Fruit fly (Drosophila melanogaster) whole organism, embryonic: ENCODE data around the gene CG43321.

Source experiments
- Aef1 ChIP-seq: fragments of 200-800 bp; sonication (Bioruptor generic); IDR thresholded peaks from 3 replicates; pipeline ENCODE4 v1.3.6; 2022; ENCODE audit warnings: missing biosample characterization, missing genetic modification characterization
- Atf3 ChIP-seq: fragments of 200-800 bp; sonication (Bioruptor generic); optimal IDR thresholded peaks from 3 replicates; lab custom pipeline; 2016; ENCODE audit warnings: missing biosample characterization, missing genetic modification characterization
- BtbVII ChIP-seq: fragments of 200-800 bp; sonication (Bioruptor generic); optimal IDR thresholded peaks from 3 replicates; lab custom pipeline; 2017; ENCODE audit warnings: missing biosample characterization, mild to moderate bottlenecking, missing genetic modification characterization
- CG1024 ChIP-seq: fragments of 200-800 bp; sonication (Bioruptor generic); IDR thresholded peaks from 2 replicates; pipeline ENCODE4 v1.3.6; 2022; ENCODE audit warnings: missing biosample characterization, missing genetic modification characterization
- CG10274 ChIP-seq: fragments of 200-800 bp; sonication (Bioruptor generic); optimal IDR thresholded peaks from 3 replicates; lab custom pipeline; 2017; ENCODE audit warnings: missing biosample characterization, mild to moderate bottlenecking, missing genetic modification characterization
- CG10565 ChIP-seq: fragments of 200-800 bp; sonication (Bioruptor generic); optimal IDR thresholded peaks from 3 replicates; lab custom pipeline; 2016; ENCODE audit warnings: missing biosample characterization, mild to moderate bottlenecking, missing genetic modification characterization
- CG12104 ChIP-seq: fragments of 200-800 bp; sonication (Bioruptor generic); optimal IDR thresholded peaks from 3 replicates; lab custom pipeline; 2016; ENCODE audit warnings: missing biosample characterization, missing genetic modification characterization
- CG13624 ChIP-seq: fragments of 200-800 bp; sonication (Bioruptor generic); optimal IDR thresholded peaks from 2 replicates; lab custom pipeline; 2016; ENCODE audit warnings: missing biosample characterization, missing genetic modification characterization
- CG15479 ChIP-seq: fragments of 200-800 bp; sonication (Bioruptor generic); optimal IDR thresholded peaks from 3 replicates; lab custom pipeline; 2019; ENCODE audit warnings: missing biosample characterization, mild to moderate bottlenecking, missing genetic modification characterization, moderate library complexity
- CG15696 ChIP-seq: fragments of 200-800 bp; sonication (Bioruptor generic); optimal IDR thresholded peaks from 2 replicates; lab custom pipeline; 2019; ENCODE audit warnings: missing biosample characterization, mild to moderate bottlenecking, missing genetic modification characterization, moderate library complexity
- CG1647 ChIP-seq: fragments of 200-800 bp; sonication (Bioruptor generic); optimal IDR thresholded peaks from 3 replicates; lab custom pipeline; 2016; ENCODE audit warnings: missing biosample characterization, missing genetic modification characterization
- CG17568 ChIP-seq: fragments of 200-800 bp; sonication (Bioruptor generic); optimal IDR thresholded peaks from 2 replicates; lab custom pipeline; 2018; ENCODE audit warnings: missing biosample characterization, mild to moderate bottlenecking, missing genetic modification characterization, moderate library complexity
- CG2199 ChIP-seq: fragments of 200-800 bp; sonication (Bioruptor generic); IDR thresholded peaks from 3 replicates; pipeline ENCODE4 v1.3.6; 2022; ENCODE audit warnings: missing biosample characterization, missing genetic modification characterization
- CG2712 ChIP-seq: fragments of 200-800 bp; optimal IDR thresholded peaks from 3 replicates; lab custom pipeline; 2019; ENCODE audit warnings: missing biosample characterization, mild to moderate bottlenecking, missing genetic modification characterization, moderate library complexity
- CG3281 ChIP-seq: fragments of 200-800 bp; sonication (Bioruptor generic); optimal IDR thresholded peaks from 3 replicates; lab custom pipeline; 2017; ENCODE audit warnings: missing biosample characterization, mild to moderate bottlenecking, missing genetic modification characterization
- CG33213 ChIP-seq: fragments of 200-800 bp; sonication (Bioruptor generic); optimal IDR thresholded peaks from 3 replicates; lab custom pipeline; 2016; ENCODE audit warnings: missing biosample characterization, missing genetic modification characterization
- CG6254 ChIP-seq: fragments of 200-800 bp; sonication (Bioruptor generic); optimal IDR thresholded peaks from 3 replicates; lab custom pipeline; 2017; ENCODE audit warnings: mild to moderate bottlenecking, missing biosample characterization, missing genetic modification reagents, missing genetic modification characterization
- CG7928 ChIP-seq: fragments of 200-800 bp; sonication (Bioruptor generic); optimal IDR thresholded peaks from 2 replicates; lab custom pipeline; 2017; ENCODE audit warnings: missing biosample characterization, mild to moderate bottlenecking, missing genetic modification characterization
- CG8388 ChIP-seq: fragments of 200-800 bp; sonication (Bioruptor generic); optimal IDR thresholded peaks from 2 replicates; lab custom pipeline; 2019; ENCODE audit warnings: missing biosample characterization, mild to moderate bottlenecking, missing genetic modification characterization, moderate library complexity
- Dek ChIP-seq: fragments of 200-800 bp; sonication (Bioruptor generic); optimal IDR thresholded peaks from 3 replicates; lab custom pipeline; 2019; ENCODE audit warnings: missing biosample characterization, mild to moderate bottlenecking, missing genetic modification characterization, moderate library complexity
- H2.0 ChIP-seq: fragments of 200-800 bp; sonication (Bioruptor generic); IDR thresholded peaks from 2 replicates; pipeline ENCODE4 v1.3.6; 2022; ENCODE audit warnings: missing biosample characterization, missing genetic modification characterization
- Hr78 ChIP-seq, 2 experiments: fragments of 200-800 bp in 1 of 2; fragments of >200 bp in 1 of 2; sonication (Bioruptor generic) in 1 of 2; optimal IDR thresholded peaks; 2 replicates each; lab custom pipeline; 2017 to 2019; ENCODE audit warnings: missing biosample characterization in 2 of 2, missing genetic modification characterization in 2 of 2, mild to moderate bottlenecking in 1 of 2, moderate library complexity in 1 of 2
- Neu2 ChIP-seq: fragments of 200-800 bp; sonication (Bioruptor generic); optimal IDR thresholded peaks from 3 replicates; lab custom pipeline; 2016; ENCODE audit warnings: missing biosample characterization, missing genetic modification characterization, borderline replicate concordance
- Scr ChIP-seq: fragments of 200-800 bp; sonication (Bioruptor generic); IDR thresholded peaks from 2 replicates; pipeline ENCODE4 v1.3.6; 2022; ENCODE audit warnings: missing biosample characterization, missing genetic modification characterization; ENCODE audit not compliant: partially characterized antibody
- Sry-β ChIP-seq: fragments of 200-800 bp; sonication (Bioruptor generic); optimal IDR thresholded peaks from 2 replicates; lab custom pipeline; 2018; ENCODE audit warnings: missing biosample characterization, mild to moderate bottlenecking, missing genetic modification characterization, moderate library complexity
- Sry-δ ChIP-seq: fragments of 200-800 bp; sonication (Bioruptor generic); optimal IDR thresholded peaks from 2 replicates; lab custom pipeline; 2016; ENCODE audit warnings: missing biosample characterization, missing genetic modification characterization
- ap ChIP-seq: fragments of 200-800 bp; sonication (Bioruptor generic); IDR thresholded peaks from 2 replicates; pipeline ENCODE4 v1.3.6; 2022; ENCODE audit warnings: missing biosample characterization, missing genetic modification characterization
- crol ChIP-seq: fragments of 200-800 bp; sonication (Bioruptor generic); IDR thresholded peaks from 2 replicates; pipeline ENCODE4 v1.3.6; 2022; ENCODE audit warnings: missing biosample characterization, missing genetic modification characterization
- disco-r ChIP-seq: fragments of 200-800 bp; sonication (Bioruptor generic); optimal IDR thresholded peaks from 2 replicates; lab custom pipeline; 2016; ENCODE audit warnings: missing biosample characterization, missing genetic modification characterization
- eve ChIP-seq, 2 experiments: fragments of >200 bp; optimal IDR thresholded peaks; 2 replicates each; lab custom pipeline; 2017; ENCODE audit warnings: missing biosample characterization in 2 of 2, missing genetic modification characterization in 2 of 2
- ewg ChIP-seq: fragments of 200-800 bp; sonication (Bioruptor generic); optimal IDR thresholded peaks from 3 replicates; lab custom pipeline; 2017; ENCODE audit warnings: mild to moderate bottlenecking, missing biosample characterization, missing genetic modification reagents, missing genetic modification characterization
- exex ChIP-seq: fragments of 200-800 bp; sonication (Bioruptor generic); optimal IDR thresholded peaks from 4 replicates; lab custom pipeline; 2018; ENCODE audit warnings: missing biosample characterization, mild to moderate bottlenecking, missing genetic modification characterization, moderate library complexity
- fd3F ChIP-seq: fragments of 200-800 bp; sonication (Bioruptor generic); optimal IDR thresholded peaks from 2 replicates; lab custom pipeline; 2018; ENCODE audit warnings: missing biosample characterization, mild to moderate bottlenecking, missing genetic modification characterization, moderate library complexity
- gro ChIP-seq: fragments of 200-800 bp; sonication (Bioruptor generic); optimal IDR thresholded peaks from 2 replicates; lab custom pipeline; 2016; ENCODE audit warnings: missing biosample characterization, missing genetic modification characterization
- hbn ChIP-seq: fragments of 200-800 bp; sonication (Bioruptor generic); IDR thresholded peaks from 2 replicates; pipeline ENCODE4 v1.3.6; 2022; ENCODE audit warnings: missing biosample characterization, missing genetic modification characterization; ENCODE audit not compliant: partially characterized antibody
- klu ChIP-seq: fragments of 200-800 bp; sonication (Bioruptor generic); IDR thresholded peaks from 2 replicates; pipeline ENCODE4 v1.3.6; 2022; ENCODE audit warnings: missing biosample characterization, missing genetic modification characterization
- lbe ChIP-seq: fragments of 200-800 bp; sonication (Bioruptor generic); optimal IDR thresholded peaks from 2 replicates; lab custom pipeline; 2016; ENCODE audit warnings: missing biosample characterization, mild to moderate bottlenecking, missing genetic modification characterization
- lilli ChIP-seq: fragments of 200-800 bp; sonication (Bioruptor generic); optimal IDR thresholded peaks from 3 replicates; lab custom pipeline; 2016; ENCODE audit warnings: missing biosample characterization, missing genetic modification characterization
- mirr ChIP-seq: fragments of 200-800 bp; sonication (Bioruptor generic); optimal IDR thresholded peaks from 3 replicates; lab custom pipeline; 2018; ENCODE audit warnings: missing biosample characterization, mild to moderate bottlenecking, missing genetic modification characterization
- pan ChIP-seq, 4 experiments: fragments of >200 bp in 3 of 4; fragments of 200-800 bp in 1 of 4; sonication (Bioruptor generic) in 1 of 4; optimal IDR thresholded peaks in 3 of 4; IDR thresholded peaks in 1 of 4; 2 replicates each; pipeline versions ENCODE4 v1.3.6 to Lab custom; 2017 to 2022; ENCODE audit warnings: missing biosample characterization in 2 of 4, missing genetic modification characterization in 2 of 4, mixed read lengths in 1 of 4
- prd ChIP-seq, 3 experiments: fragments of >200 bp in 2 of 3; fragments of 200-800 bp in 1 of 3; sonication (Bioruptor generic) in 1 of 3; optimal IDR thresholded peaks in 2 of 3; IDR thresholded peaks in 1 of 3; 2 replicates in 2 of 3; 3 replicates in 1 of 3; pipeline versions ENCODE4 v1.3.6 to Lab custom; 2017 to 2022; ENCODE audit warnings: missing biosample characterization in 1 of 3, missing genetic modification characterization in 1 of 3
- pum ChIP-seq: fragments of 200-800 bp; sonication (Bioruptor generic); optimal IDR thresholded peaks from 2 replicates; lab custom pipeline; 2016; ENCODE audit warnings: missing biosample characterization, missing genetic modification characterization
- repo ChIP-seq: fragments of 200-800 bp; sonication (Bioruptor generic); optimal IDR thresholded peaks from 2 replicates; lab custom pipeline; 2016; ENCODE audit warnings: missing biosample characterization, missing genetic modification characterization
- seq ChIP-seq: fragments of 200-800 bp; sonication (Bioruptor generic); IDR thresholded peaks from 2 replicates; pipeline ENCODE4 v1.3.6; 2022; ENCODE audit warnings: missing biosample characterization, missing genetic modification characterization
- so ChIP-seq: fragments of 200-800 bp; sonication (Bioruptor generic); IDR thresholded peaks from 3 replicates; pipeline ENCODE4 v1.3.6; 2022; ENCODE audit warnings: missing biosample characterization, missing genetic modification characterization
- toy ChIP-seq: fragments of 200-800 bp; sonication (Bioruptor generic); IDR thresholded peaks from 2 replicates; pipeline ENCODE4 v1.3.6; 2022; ENCODE audit warnings: missing biosample characterization, missing genetic modification characterization
- trh ChIP-seq: fragments of 200-800 bp; sonication (Bioruptor generic); optimal IDR thresholded peaks from 2 replicates; lab custom pipeline; 2016; ENCODE audit warnings: missing biosample characterization, missing genetic modification characterization
- wdn ChIP-seq: fragments of 200-800 bp; sonication (Bioruptor generic); IDR thresholded peaks from 2 replicates; pipeline ENCODE4 v1.3.6; 2022; ENCODE audit warnings: missing biosample characterization, missing genetic modification characterization

Gene CG43321

dm6 chr2L:7023614-7024259 lies 11.7 kb downstream of the CG43321 start, which contains the start of gene Gart (continued):
- TF ChIP-seq toy (GFP tag; lab: Robert Waterston, UW) (no peak), CG7928 (GFP tag; lab: Kevin White, UChicago) (peak; percentile 13), seq (GFP tag; lab: Robert Waterston, UW) (peak; percentile 53; the same call in 1 of the 2 replicates), CG15479 (GFP tag; lab: Kevin White, UChicago) (peak; percentile 20), Neu2 (no peak), CG2199 (no peak), CG2712 (tag; lab: Kevin White, UChicago) (no peak), ap (GFP tag; lab: Robert Waterston, UW) (no peak), Aef1 (peak; percentile 62; the same call in 2 of the 3 replicates), lbe (peak; percentile 74), CG6254 (GFP tag; lab: Kevin White, UChicago) (no peak), BtbVII (GFP tag; lab: Kevin White, UChicago) (peak; percentile 14), lilli (peak; percentile 83), CG1647 (GFP tag; lab: Kevin White, UChicago) (peak; percentile 54), Sry-β (GFP tag; lab: Kevin White, UChicago) (no peak), trh (GFP tag; lab: Kevin White, UChicago) (peak; percentile 11), CG15696 (tag; lab: Kevin White, UChicago) (no peak), Scr (GFP tag; lab: Robert Waterston, UW) (no peak), repo (peak; percentile 53), disco-r (peak; percentile 52), Hr78 (GFP tag; optimal IDR thresholded peaks at IDR 0.05; lab: Kevin White, UChicago) (peak in 1 of 2 experiments; percentile 59), CG3281 (peak; percentile 41), CG1024 (GFP tag; lab: Robert Waterston, UW) (peak; percentile 70), wdn (GFP tag; lab: Robert Waterston, UW) (peak; percentile 46; the same call in 1 of the 2 replicates), H2.0 (GFP tag; lab: Robert Waterston, UW) (peak; percentile 67), Atf3 (GFP tag; lab: Kevin White, UChicago) (peak; percentile 61), Sry-δ (peak; percentile 23), so (GFP tag; lab: Robert Waterston, UW) (0 out of 3 replicates have a peak, but pooled peaks have one; percentile 18), CG17568 (no peak), Dek (peak; percentile 57), pum (GFP tag; lab: Kevin White, UChicago) (peak; percentile 64), CG8388 (peak; percentile 62), CG33213 (GFP tag; lab: Kevin White, UChicago) (peak; percentile 66), ewg (peak; percentile 52), prd (optimal IDR thresholded peaks at IDR 0.05; lab: Kevin White, UChicago) (no peak), prd (GFP tag; IDR thresholded peaks at IDR 0.05; lab: Robert Waterston, UW) (no peak), pan (optimal IDR thresholded peaks at IDR 0.05; lab: Kevin White, UChicago) (no peak), pan (GFP tag; optimal IDR thresholded peaks at IDR 0.05 in 1 of 2, IDR thresholded peaks at IDR 0.05 in 1 of 2) (peak in 1 of 2 experiments; percentile 28), mirr (GFP tag; lab: Kevin White, UChicago) (no peak), gro (GFP tag; lab: Kevin White, UChicago) (peak; percentile 18), CG12104 (GFP tag; lab: Kevin White, UChicago) (peak; percentile 26), crol (no peak), fd3F (GFP tag; lab: Kevin White, UChicago) (peak; percentile 52), CG10274 (GFP tag; lab: Kevin White, UChicago) (no peak), CG10565 (GFP tag; lab: Kevin White, UChicago) (no peak), exex (peak; percentile 32), eve (GFP tag; optimal IDR thresholded peaks at IDR 0.05; lab: Kevin White, UChicago) (no peak), klu (GFP tag; lab: Robert Waterston, UW) (no peak), CG13624 (peak; percentile 72), hbn (GFP tag; lab: Robert Waterston, UW) (no peak)
